Fruit fly (Drosophila melanogaster) whole organism, prepupa: ENCODE data around the gene hob.

Source experiments
- Blimp-1 ChIP-seq: fragments of 200-800 bp; sonication (Bioruptor generic); optimal IDR thresholded peaks from 3 replicates; lab custom pipeline; 2017; ENCODE audit warnings: missing biosample characterization, missing genetic modification characterization, mild to moderate bottlenecking, moderate library complexity, missing genetic modification reagents
- CG10631 ChIP-seq: fragments of 200-800 bp; sonication (Bioruptor generic); optimal IDR thresholded peaks from 2 replicates; lab custom pipeline; 2016; ENCODE audit warnings: missing biosample characterization, missing genetic modification characterization
- CG10669 ChIP-seq: fragments of 200-800 bp; sonication (Bioruptor generic); optimal IDR thresholded peaks from 3 replicates; lab custom pipeline; 2018; ENCODE audit warnings: missing biosample characterization, mild to moderate bottlenecking, missing genetic modification characterization, moderate library complexity
- CG11294 ChIP-seq: fragments of 200-800 bp; sonication (Bioruptor generic); IDR thresholded peaks from 2 replicates; pipeline ENCODE4 v1.3.6; 2022; ENCODE audit warnings: missing biosample characterization, missing genetic modification characterization
- CG11902 ChIP-seq: fragments of 200-800 bp; sonication (Bioruptor generic); optimal IDR thresholded peaks from 3 replicates; lab custom pipeline; 2016; ENCODE audit warnings: missing biosample characterization, missing genetic modification characterization
- CG15336 ChIP-seq: fragments of 200-800 bp; sonication (Bioruptor generic); IDR thresholded peaks from 2 replicates; pipeline ENCODE4 v1.3.6; 2022; ENCODE audit warnings: missing biosample characterization, missing genetic modification characterization
- CG1621 ChIP-seq: fragments of 200-800 bp; sonication (Bioruptor generic); optimal IDR thresholded peaks from 3 replicates; lab custom pipeline; 2018; ENCODE audit warnings: missing biosample characterization, mild to moderate bottlenecking, missing genetic modification characterization
- CG16779 ChIP-seq: fragments of 200-800 bp; sonication (Bioruptor generic); optimal IDR thresholded peaks from 3 replicates; lab custom pipeline; 2017; ENCODE audit warnings: missing biosample characterization, mild to moderate bottlenecking, missing genetic modification characterization
- CG3032 ChIP-seq: fragments of 200-800 bp; optimal IDR thresholded peaks from 2 replicates; lab custom pipeline; 2019; ENCODE audit warnings: missing biosample characterization, mild to moderate bottlenecking, missing genetic modification characterization, moderate library complexity
- CG32006 ChIP-seq: fragments of 200-800 bp; sonication (Bioruptor generic); optimal IDR thresholded peaks from 3 replicates; lab custom pipeline; 2017; ENCODE audit warnings: missing biosample characterization, mild to moderate bottlenecking, missing genetic modification characterization
- CG3919 ChIP-seq: fragments of 200-800 bp; sonication (Bioruptor generic); optimal IDR thresholded peaks from 3 replicates; lab custom pipeline; 2016; ENCODE audit warnings: missing biosample characterization, missing genetic modification characterization
- CG4318 ChIP-seq: fragments of 200-800 bp; sonication (Bioruptor generic); optimal IDR thresholded peaks from 3 replicates; lab custom pipeline; 2017; ENCODE audit warnings: missing biosample characterization, mild to moderate bottlenecking, missing genetic modification characterization
- CG6163 ChIP-seq: fragments of 200-800 bp; sonication (Bioruptor generic); IDR thresholded peaks from 3 replicates; pipeline ENCODE4 v1.3.6; 2022; ENCODE audit warnings: missing biosample characterization, missing genetic modification characterization
- CG6276 ChIP-seq: fragments of 200-800 bp; sonication (Bioruptor generic); optimal IDR thresholded peaks from 2 replicates; lab custom pipeline; 2017; ENCODE audit warnings: missing biosample characterization, mild to moderate bottlenecking, missing genetic modification characterization
- CG6792 ChIP-seq: fragments of 200-800 bp; sonication (Bioruptor generic); optimal IDR thresholded peaks from 3 replicates; lab custom pipeline; 2016; ENCODE audit warnings: missing biosample characterization, missing genetic modification characterization
- CG6808 ChIP-seq: fragments of 200-800 bp; sonication (Bioruptor generic); optimal IDR thresholded peaks from 3 replicates; lab custom pipeline; 2017; ENCODE audit warnings: missing biosample characterization, missing genetic modification characterization, mild to moderate bottlenecking, moderate library complexity, missing genetic modification reagents
- CG6854 ChIP-seq: fragments of 200-800 bp; sonication (Bioruptor generic); optimal IDR thresholded peaks from 2 replicates; lab custom pipeline; 2017; ENCODE audit warnings: missing biosample characterization, mild to moderate bottlenecking, missing genetic modification characterization
- CG7368 ChIP-seq: fragments of 200-800 bp; sonication (Bioruptor generic); optimal IDR thresholded peaks from 3 replicates; lab custom pipeline; 2016; ENCODE audit warnings: missing biosample characterization, missing genetic modification characterization
- CG8319 ChIP-seq: fragments of 200-800 bp; sonication (Bioruptor generic); optimal IDR thresholded peaks from 3 replicates; lab custom pipeline; 2016; ENCODE audit warnings: missing biosample characterization, missing genetic modification characterization
- CG9139 ChIP-seq: fragments of 200-800 bp; sonication (Bioruptor generic); optimal IDR thresholded peaks from 3 replicates; lab custom pipeline; 2017; ENCODE audit warnings: missing biosample characterization, mild to moderate bottlenecking, missing genetic modification characterization
- Eip75B ChIP-seq: fragments of 200-800 bp; sonication (Bioruptor generic); optimal IDR thresholded peaks from 3 replicates; lab custom pipeline; 2016; ENCODE audit warnings: missing biosample characterization, missing genetic modification characterization
- Eip78C ChIP-seq: fragments of 200-800 bp; sonication (Bioruptor generic); peaks from one replicate; lab custom pipeline; 2016; ENCODE audit warnings: missing biosample characterization, missing genetic modification characterization
- Ets21C ChIP-seq: fragments of 200-800 bp; sonication (Bioruptor generic); optimal IDR thresholded peaks from 3 replicates; lab custom pipeline; 2016; ENCODE audit warnings: missing biosample characterization, missing genetic modification characterization
- Ets96B ChIP-seq: fragments of 200-800 bp; optimal IDR thresholded peaks from 2 replicates; lab custom pipeline; 2019; ENCODE audit warnings: missing biosample characterization, mild to moderate bottlenecking, missing genetic modification characterization, moderate library complexity
- Gug ChIP-seq: fragments of 200-800 bp; sonication (Bioruptor generic); IDR thresholded peaks from 2 replicates; pipeline ENCODE4 v1.3.6; 2022; ENCODE audit warnings: missing biosample characterization, missing genetic modification characterization
- Hr39 ChIP-seq: fragments of 200-800 bp; sonication (Bioruptor generic); optimal IDR thresholded peaks from 2 replicates; lab custom pipeline; 2016; ENCODE audit warnings: missing biosample characterization, missing genetic modification characterization
- Met ChIP-seq: fragments of 200-800 bp; sonication (Bioruptor generic); optimal IDR thresholded peaks from 3 replicates; lab custom pipeline; 2016; ENCODE audit warnings: missing biosample characterization, missing genetic modification characterization
- Sox102F ChIP-seq: fragments of 200-800 bp; sonication (Bioruptor generic); optimal IDR thresholded peaks from 2 replicates; lab custom pipeline; 2016; ENCODE audit warnings: missing biosample characterization, mild to moderate bottlenecking, missing genetic modification characterization
- Sox14 ChIP-seq: fragments of 200-800 bp; sonication (Bioruptor generic); optimal IDR thresholded peaks from 3 replicates; lab custom pipeline; 2016; ENCODE audit warnings: missing biosample characterization, missing genetic modification characterization
- acj6 ChIP-seq: fragments of 200-800 bp; sonication (Bioruptor generic); optimal IDR thresholded peaks from 3 replicates; lab custom pipeline; 2016; ENCODE audit warnings: missing biosample characterization, missing genetic modification characterization
- cyc ChIP-seq: fragments of 200-800 bp; sonication (Bioruptor generic); optimal IDR thresholded peaks from 3 replicates; lab custom pipeline; 2016; ENCODE audit warnings: missing biosample characterization, missing genetic modification characterization
- dac ChIP-seq: fragments of 200-800 bp; sonication (Bioruptor generic); optimal IDR thresholded peaks from 2 replicates; lab custom pipeline; 2017; ENCODE audit warnings: missing biosample characterization, mild to moderate bottlenecking, missing genetic modification characterization
- dsx ChIP-seq: fragments of 200-800 bp; optimal IDR thresholded peaks from 3 replicates; lab custom pipeline; 2019; ENCODE audit warnings: missing biosample characterization, mild to moderate bottlenecking, missing genetic modification characterization, moderate library complexity; ENCODE audit not compliant: poor library complexity, severe bottlenecking
- eg ChIP-seq: fragments of 200-800 bp; sonication (Bioruptor generic); IDR thresholded peaks from 3 replicates; pipeline ENCODE4 v1.3.6; 2022; ENCODE audit warnings: missing biosample characterization, missing genetic modification characterization
- esn ChIP-seq: fragments of 200-800 bp; sonication (Bioruptor generic); optimal IDR thresholded peaks from 2 replicates; lab custom pipeline; 2016; ENCODE audit warnings: missing biosample characterization, mild to moderate bottlenecking, missing genetic modification characterization, moderate library complexity
- net ChIP-seq: fragments of 200-800 bp; sonication (Bioruptor generic); optimal IDR thresholded peaks from 3 replicates; lab custom pipeline; 2016; ENCODE audit warnings: missing biosample characterization, missing genetic modification characterization
- pdm3 ChIP-seq: fragments of 200-800 bp; sonication (Bioruptor generic); optimal IDR thresholded peaks from 3 replicates; lab custom pipeline; 2016; ENCODE audit warnings: missing biosample characterization, missing genetic modification characterization
- salr ChIP-seq, 2 experiments: fragments of 200-800 bp; sonication (Bioruptor generic); optimal IDR thresholded peaks; 3 replicates each; lab custom pipeline; 2016 to 2018; ENCODE audit warnings: missing biosample characterization in 2 of 2, missing genetic modification characterization in 2 of 2, mild to moderate bottlenecking in 1 of 2
- spab ChIP-seq: fragments of 200-800 bp; sonication (Bioruptor generic); optimal IDR thresholded peaks from 2 replicates; lab custom pipeline; 2017; ENCODE audit warnings: missing biosample characterization, mild to moderate bottlenecking, missing genetic modification characterization, missing genetic modification reagents
- svp ChIP-seq: fragments of 200-800 bp; sonication (Bioruptor generic); peaks from one replicate; lab custom pipeline; 2016; ENCODE audit warnings: missing biosample characterization, missing genetic modification characterization
- topi ChIP-seq: fragments of 200-800 bp; sonication (Bioruptor generic); optimal IDR thresholded peaks from 3 replicates; lab custom pipeline; 2016; ENCODE audit warnings: missing biosample characterization, missing genetic modification characterization
- vri ChIP-seq: fragments of 200-800 bp; sonication (Bioruptor generic); optimal IDR thresholded peaks from 3 replicates; lab custom pipeline; 2016; ENCODE audit warnings: missing biosample characterization, mild to moderate bottlenecking, missing genetic modification characterization

Gene hob

DNA sequence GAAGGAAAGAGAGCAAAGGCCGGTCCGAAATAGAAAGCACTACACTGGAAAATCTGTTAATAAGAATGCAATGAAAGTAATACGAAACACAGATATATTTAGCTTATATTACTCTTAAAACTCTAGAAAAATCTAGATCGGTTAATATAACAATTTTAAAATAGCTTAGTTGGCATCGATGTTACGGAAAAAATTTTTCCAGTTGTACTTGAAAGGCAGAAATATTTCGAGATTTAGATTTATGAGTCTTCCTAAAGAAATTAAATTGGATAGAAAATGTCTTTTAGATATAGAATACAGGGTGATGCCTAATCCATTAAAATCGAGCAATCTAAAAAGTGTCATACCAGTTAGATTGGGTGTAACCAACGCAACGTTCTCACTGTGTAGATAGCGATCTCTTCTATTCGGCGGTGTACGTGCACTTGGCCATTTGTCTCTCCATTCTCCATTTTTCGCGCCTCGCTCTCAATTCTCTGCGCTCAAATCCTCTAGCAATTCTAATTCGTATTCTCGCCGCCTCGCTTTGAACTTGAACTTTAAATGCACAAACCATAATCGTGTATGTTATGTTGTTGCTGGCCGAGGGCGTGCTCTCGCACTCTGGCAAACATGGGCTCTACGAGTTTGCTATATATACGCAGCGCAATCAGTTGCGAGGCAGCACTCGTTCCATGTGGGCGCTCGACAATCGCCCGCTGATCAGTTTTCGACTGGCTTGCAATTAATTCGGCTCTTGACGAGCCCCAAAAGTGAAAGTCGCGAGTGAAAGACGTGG, 31.5 kb upstream of the hob start (continued):
- peak; percentile 63 for TF ChIP-seq CG16779
- peak; percentile 69 for TF ChIP-seq CG6808 (GFP tag; lab: Kevin White, UChicago)
- peak; percentile 95 for TF ChIP-seq CG4318 (GFP tag; lab: Kevin White, UChicago)
- TF ChIP-seq CG6276: peak; percentile 94
- TF ChIP-seq CG10669: peak; percentile 59
- no peak for TF ChIP-seq CG11902
- peak; percentile 77 for TF ChIP-seq eg
- peak; percentile 78 for TF ChIP-seq svp (GFP tag; lab: Kevin White, UChicago)
- TF ChIP-seq CG10631: peak; percentile 90
- no peak for TF ChIP-seq CG6854 (GFP tag; lab: Kevin White, UChicago)
- TF ChIP-seq CG3032 (tag; lab: Kevin White, UChicago): peak; percentile 63
- TF ChIP-seq Gug (GFP tag; lab: Robert Waterston, UW): peak; percentile 86
- TF ChIP-seq topi (GFP tag; lab: Kevin White, UChicago): peak; percentile 17
- TF ChIP-seq Eip75B (GFP tag; lab: Kevin White, UChicago): peak; percentile 70
- TF ChIP-seq CG6163: peak; percentile 48; the same call in 2 of the 3 replicates
- TF ChIP-seq CG1621: peak; percentile 16
- TF ChIP-seq CG15336: peak; percentile 87
- TF ChIP-seq Met (GFP tag; lab: Kevin White, UChicago): peak; percentile 9

DNA sequence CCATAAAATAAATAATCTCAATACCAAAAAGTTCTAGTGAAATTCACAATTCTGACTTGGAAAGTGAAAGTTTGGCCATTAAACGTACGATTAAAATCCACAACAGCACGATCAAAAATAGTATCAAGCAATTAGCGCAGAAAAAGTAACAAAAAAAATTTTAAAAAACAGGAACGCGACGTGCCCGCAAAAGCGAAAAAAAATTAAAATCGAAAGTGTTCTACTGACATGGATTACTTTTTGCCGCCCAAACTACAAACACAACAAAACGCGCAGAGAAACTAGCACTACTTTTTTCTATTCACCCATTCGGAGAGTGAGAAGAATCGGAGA, 30.9 kb upstream of the hob start:
- TF ChIP-seq Blimp-1 (GFP tag; lab: Kevin White, UChicago): peak; percentile 85
- no peak for TF ChIP-seq CG8319 (GFP tag; lab: Kevin White, UChicago)

DNA sequence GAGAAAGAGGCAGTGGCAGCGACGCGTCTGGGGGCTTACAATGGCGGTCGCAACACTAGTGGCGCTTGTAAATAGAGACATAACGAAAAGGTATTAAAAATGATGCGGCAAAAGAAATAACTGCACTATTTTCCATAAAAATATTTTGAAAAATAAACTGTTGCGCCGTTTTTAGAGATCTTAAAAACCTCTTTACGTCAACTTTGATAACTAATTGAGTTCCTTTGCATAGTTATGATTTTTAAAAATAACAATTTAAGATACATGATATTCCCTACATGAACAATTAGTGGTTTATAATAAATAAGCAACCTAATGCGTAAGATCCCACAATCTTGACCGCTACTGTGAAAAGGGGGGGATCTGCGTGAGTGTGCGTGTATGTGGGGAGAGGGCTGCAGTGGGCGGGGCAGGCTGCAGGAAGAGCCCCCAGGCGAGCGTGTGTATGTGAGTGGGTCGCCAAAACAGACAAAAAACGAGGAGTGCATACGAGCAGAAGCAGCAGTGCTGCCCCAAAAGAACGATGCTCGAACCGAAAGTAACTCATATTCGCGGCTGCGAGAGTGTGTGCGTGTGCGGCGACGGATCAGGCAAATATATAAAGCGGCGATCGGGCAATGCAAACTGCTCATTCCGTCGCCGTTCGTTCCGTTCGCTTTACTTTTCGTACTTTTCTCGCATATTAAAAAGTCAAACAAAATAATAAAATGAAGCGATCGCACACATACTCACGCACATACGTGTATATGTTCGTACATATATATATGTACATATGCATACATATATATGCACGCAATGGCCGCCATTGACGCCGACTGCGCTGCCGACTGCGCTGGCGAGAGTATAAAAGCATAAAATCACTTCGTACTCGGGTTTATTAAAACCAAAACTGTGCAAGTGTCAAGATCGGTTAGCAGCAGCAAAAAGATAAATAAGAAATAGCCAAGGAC, 30.3 kb upstream of the hob start:
- TF ChIP-seq CG15336 (peak; percentile 92), Hr39 (GFP tag; lab: Kevin White, UChicago) (peak; percentile 99), net (GFP tag; lab: Kevin White, UChicago) (peak; percentile 98), Met (GFP tag; lab: Kevin White, UChicago) (peak; percentile 99), CG6854 (GFP tag; lab: Kevin White, UChicago) (peak; percentile 95), CG7368 (peak; percentile 92), CG1621 (peak; percentile 92), vri (peak; percentile 95), CG11902 (peak; percentile 98), acj6 (GFP tag; lab: Kevin White, UChicago) (peak; percentile 99), CG6792 (peak; percentile 98), Sox14 (GFP tag; lab: Kevin White, UChicago) (peak; percentile 98), CG8319 (GFP tag; lab: Kevin White, UChicago) (peak; percentile 98), Eip75B (GFP tag; lab: Kevin White, UChicago) (peak; percentile 96), spab (peak; percentile 98), salr (GFP tag; optimal IDR thresholded peaks at IDR 0.05; lab: Kevin White, UChicago) (peak; percentile 86 to 98), CG3919 (GFP tag; lab: Kevin White, UChicago) (peak; percentile 98), CG6163 (peak; percentile 82), Ets96B (peak; percentile 98), dac (peak; percentile 82), Eip78C (GFP tag; lab: Kevin White, UChicago) (peak; percentile 100), pdm3 (GFP tag; lab: Kevin White, UChicago) (peak; percentile 97), Ets21C (GFP tag; lab: Kevin White, UChicago) (peak; percentile 97), dsx (GFP tag; lab: Kevin White, UChicago) (peak; percentile 94), CG11294 (GFP tag; lab: Robert Waterston, UW) (peak; percentile 54; the same call in 1 of the 2 replicates), topi (GFP tag; lab: Kevin White, UChicago) (peak; percentile 99), cyc (peak; percentile 99), eg (peak; percentile 76), esn (peak; percentile 99), CG10669 (peak; percentile 97), CG10631 (peak; percentile 97), Sox102F (GFP tag; lab: Kevin White, UChicago) (peak; percentile 97), CG9139 (peak; percentile 96), CG32006 (peak; percentile 98), CG6808 (GFP tag; lab: Kevin White, UChicago) (peak; percentile 99)
